Fruit fly (Drosophila melanogaster): ENCODE results near the gene PTPMT1.

The PTPMT1 gene

dm6 chr3R:23773610-23774364 is 15.6 kb downstream of the PTPMT1 start, which contains the start of gene CG10208:
CG10208 (minus strand) TSS chr3R:23774127.
- TF ChIP-seq kay (GFP tag; ENCODE audit: borderline replicate concordance) (no peak), toe (GFP tag; optimal IDR thresholded peaks at IDR 0.05) (no peak), CG7101 (tag; optimal IDR thresholded peaks at IDR 0.05) (peak; percentile 3), Mnt (GFP tag; optimal IDR thresholded peaks at IDR 0.05) (peak; percentile 67), ovo (GFP tag; optimal IDR thresholded peaks at IDR 0.05) (no peak), cnc (optimal IDR thresholded peaks at IDR 0.05) (peak in 1 of 2 experiments; percentile 52), Crg-1 (GFP tag; optimal IDR thresholded peaks at IDR 0.05) (no peak), CG12768 (GFP tag; optimal IDR thresholded peaks at IDR 0.05) (peak; percentile 32), bab1 (GFP tag; optimal IDR thresholded peaks at IDR 0.05) (no peak), CG1620 (GFP tag; optimal IDR thresholded peaks at IDR 0.05) (no peak), tj (GFP tag; optimal IDR thresholded peaks at IDR 0.05) (no peak), pad (GFP tag; optimal IDR thresholded peaks at IDR 0.05) (no peak), cic (GFP tag; optimal IDR thresholded peaks at IDR 0.05) (no peak), Clk (GFP tag; optimal IDR thresholded peaks at IDR 0.05) (no peak), CG7045 (GFP tag; optimal IDR thresholded peaks at IDR 0.05) (no peak), CG33017 (tag; optimal IDR thresholded peaks at IDR 0.05) (no peak), Hr96 (GFP tag; optimal IDR thresholded peaks at IDR 0.05) (peak; percentile 30), CG11617 (GFP tag; optimal IDR thresholded peaks at IDR 0.05) (no peak), CG14711 (tag; optimal IDR thresholded peaks at IDR 0.05) (no peak), CG5204 (GFP tag; optimal IDR thresholded peaks at IDR 0.05) (no peak)

dm6 chr3R:23780757-23781156 is 22.6 kb downstream of the PTPMT1 start:
- TF ChIP-seq CG7045 (GFP tag; optimal IDR thresholded peaks at IDR 0.05) (no peak), pad (GFP tag; optimal IDR thresholded peaks at IDR 0.05) (no peak), Mnt (GFP tag; optimal IDR thresholded peaks at IDR 0.05) (no peak), CG1620 (GFP tag; optimal IDR thresholded peaks at IDR 0.05) (no peak), CG14711 (tag; optimal IDR thresholded peaks at IDR 0.05) (no peak), Clk (GFP tag; optimal IDR thresholded peaks at IDR 0.05) (no peak), tj (GFP tag; optimal IDR thresholded peaks at IDR 0.05) (no peak), cic (GFP tag; optimal IDR thresholded peaks at IDR 0.05) (no peak), kay (GFP tag; ENCODE audit: borderline replicate concordance) (no peak), toe (GFP tag; optimal IDR thresholded peaks at IDR 0.05) (no peak), CG5204 (GFP tag; optimal IDR thresholded peaks at IDR 0.05) (no peak), CG12768 (GFP tag; optimal IDR thresholded peaks at IDR 0.05) (no peak)

dm6 chr3R:23781466-23781935 is 23.4 kb downstream of the PTPMT1 start, which contains the start of the genes Nup98-96 and mbc:
Nup98-96 (minus strand) TSS chr3R:23781621.
mbc (plus strand) TSS chr3R:23781765.
- peak; percentile 96 for TF ChIP-seq toe (GFP tag; optimal IDR thresholded peaks at IDR 0.05)
- peak; percentile 90 for TF ChIP-seq Hr96 (GFP tag; optimal IDR thresholded peaks at IDR 0.05)
- TF ChIP-seq kay (GFP tag; ENCODE audit: borderline replicate concordance), result no peak
- peak; percentile 72 for TF ChIP-seq CG7045 (GFP tag; optimal IDR thresholded peaks at IDR 0.05)
- no peak for TF ChIP-seq cnc (optimal IDR thresholded peaks at IDR 0.05)
- peak; percentile 71 for TF ChIP-seq CG12768 (GFP tag; optimal IDR thresholded peaks at IDR 0.05)
- TF ChIP-seq CG7101 (tag; optimal IDR thresholded peaks at IDR 0.05), result peak; percentile 79
- peak; percentile 65 for TF ChIP-seq CG14711 (tag; optimal IDR thresholded peaks at IDR 0.05)
- TF ChIP-seq cic (GFP tag; optimal IDR thresholded peaks at IDR 0.05), result peak; percentile 71
- TF ChIP-seq CG33017 (tag; optimal IDR thresholded peaks at IDR 0.05), result peak; percentile 47
- TF ChIP-seq ovo (GFP tag; optimal IDR thresholded peaks at IDR 0.05), result peak; percentile 91
- peak; percentile 77 for TF ChIP-seq Crg-1 (GFP tag; optimal IDR thresholded peaks at IDR 0.05)
- TF ChIP-seq tj (GFP tag; optimal IDR thresholded peaks at IDR 0.05), result peak; percentile 82
- TF ChIP-seq bab1 (GFP tag; optimal IDR thresholded peaks at IDR 0.05), result peak; percentile 87
- peak; percentile 92 for TF ChIP-seq CG1620 (GFP tag; optimal IDR thresholded peaks at IDR 0.05)
- TF ChIP-seq pad (GFP tag; optimal IDR thresholded peaks at IDR 0.05), result peak; percentile 63
- peak; percentile 85 for TF ChIP-seq CG5204 (GFP tag; optimal IDR thresholded peaks at IDR 0.05)
- peak; percentile 93 for TF ChIP-seq Mnt (GFP tag; optimal IDR thresholded peaks at IDR 0.05)
- TF ChIP-seq CG11617 (GFP tag; optimal IDR thresholded peaks at IDR 0.05), result peak; percentile 84
- TF ChIP-seq Clk (GFP tag; optimal IDR thresholded peaks at IDR 0.05), result peak; percentile 81

- peak; percentile 17 for TF ChIP-seq ovo (GFP tag; optimal IDR thresholded peaks at IDR 0.05)
- no peak for TF ChIP-seq kay (GFP tag; ENCODE audit: borderline replicate concordance)
- peak; percentile 68 for TF ChIP-seq pad (GFP tag; optimal IDR thresholded peaks at IDR 0.05)
- peak; percentile 62 for TF ChIP-seq Crg-1 (GFP tag; optimal IDR thresholded peaks at IDR 0.05)
- TF ChIP-seq CG11617 (GFP tag; optimal IDR thresholded peaks at IDR 0.05), result peak; percentile 42
- peak; percentile 44 for TF ChIP-seq Mnt (GFP tag; optimal IDR thresholded peaks at IDR 0.05)
- peak; percentile 27 for TF ChIP-seq Hr96 (GFP tag; optimal IDR thresholded peaks at IDR 0.05)
- TF ChIP-seq toe (GFP tag; optimal IDR thresholded peaks at IDR 0.05), result peak; percentile 15
- TF ChIP-seq CG7045 (GFP tag; optimal IDR thresholded peaks at IDR 0.05), result peak; percentile 33
- TF ChIP-seq CG14711 (tag; optimal IDR thresholded peaks at IDR 0.05), result no peak
- peak; percentile 33 for TF ChIP-seq CG7101 (tag; optimal IDR thresholded peaks at IDR 0.05)
- TF ChIP-seq tj (GFP tag; optimal IDR thresholded peaks at IDR 0.05), result no peak
- peak; percentile 94 for TF ChIP-seq cic (GFP tag; optimal IDR thresholded peaks at IDR 0.05)
- peak; percentile 45 for TF ChIP-seq CG1620 (GFP tag; optimal IDR thresholded peaks at IDR 0.05)
- TF ChIP-seq CG5204 (GFP tag; optimal IDR thresholded peaks at IDR 0.05), result peak; percentile 26
- TF ChIP-seq cnc (optimal IDR thresholded peaks at IDR 0.05), result no peak
- TF ChIP-seq Clk (GFP tag; optimal IDR thresholded peaks at IDR 0.05), result peak; percentile 42
- peak; percentile 79 for TF ChIP-seq CG12768 (GFP tag; optimal IDR thresholded peaks at IDR 0.05)
- TF ChIP-seq bab1 (GFP tag; optimal IDR thresholded peaks at IDR 0.05), result no peak
- peak; percentile 38 for TF ChIP-seq CG33017 (tag; optimal IDR thresholded peaks at IDR 0.05)
Observed at dm6 chr3R:23782456-23783402, 24.6 kb downstream of the PTPMT1 start.

Measured in whole organism, adult.